Worm (Caenorhabditis elegans) whole organism, L2 larva: ENCODE data around the gene fmo-2.

Source experiments
- C34F6.9 ChIP-seq: fragments of 150-350 bp; optimal IDR thresholded peaks from 2 replicates; lab custom pipeline; 2014; ENCODE audit warnings: missing biosample characterization, missing genetic modification characterization
- F13H6.1 ChIP-seq: sonication (generic microtip); optimal IDR thresholded peaks from 2 replicates; lab custom pipeline; 2016; ENCODE audit warnings: missing genetic modification characterization, missing compliant biosample characterization
- R02D3.7 ChIP-seq: fragments of 150-350 bp; optimal IDR thresholded peaks from 2 replicates; lab custom pipeline; 2014; ENCODE audit warnings: missing biosample characterization, missing genetic modification characterization
- aly-2 ChIP-seq: fragments of 150-350 bp; optimal IDR thresholded peaks from 2 replicates; lab custom pipeline; 2014; ENCODE audit warnings: missing biosample characterization, missing genetic modification characterization
- ceh-16 ChIP-seq: fragments of 150-350 bp; optimal IDR thresholded peaks from 2 replicates; lab custom pipeline; 2014; ENCODE audit warnings: missing biosample characterization, missing genetic modification characterization
- ceh-82 ChIP-seq: fragments of 150-350 bp; optimal IDR thresholded peaks from 2 replicates; lab custom pipeline; 2014; ENCODE audit warnings: missing biosample characterization, missing genetic modification characterization
- crh-2 ChIP-seq: sonication (generic microtip); optimal IDR thresholded peaks from 2 replicates; lab custom pipeline; 2017; ENCODE audit warnings: missing biosample characterization, missing genetic modification characterization
- elt-1 ChIP-seq: fragments of 150-350 bp; optimal IDR thresholded peaks from 2 replicates; lab custom pipeline; 2014; ENCODE audit warnings: missing biosample characterization, missing genetic modification characterization
- fos-1 ChIP-seq: fragments of 150-350 bp; optimal IDR thresholded peaks from 2 replicates; lab custom pipeline; 2014; ENCODE audit warnings: missing biosample characterization, missing genetic modification characterization
- gmeb-1 ChIP-seq: fragments of 150-350 bp; optimal IDR thresholded peaks from 2 replicates; lab custom pipeline; 2014; ENCODE audit warnings: missing biosample characterization, missing genetic modification characterization
- lin-11 ChIP-seq: fragments of 150-350 bp; sonication (generic microtip); optimal IDR thresholded peaks from 2 replicates; lab custom pipeline; 2014; ENCODE audit warnings: missing biosample characterization, missing genetic modification characterization, inconsistent platforms, mixed read lengths
- lin-39 ChIP-seq: fragments of 150-350 bp; optimal IDR thresholded peaks from 2 replicates; lab custom pipeline; 2014; ENCODE audit warnings: missing biosample characterization, missing genetic modification reagents, missing genetic modification characterization
- lsy-2 ChIP-seq, 2 experiments: fragments of 150-350 bp in 1 of 2; sonication (generic microtip) in 1 of 2; optimal IDR thresholded peaks; 2 replicates each; lab custom pipeline; 2014 to 2017; ENCODE audit warnings: missing biosample characterization in 2 of 2, missing genetic modification characterization in 2 of 2
- mbf-1 ChIP-seq: sonication (generic microtip); optimal IDR thresholded peaks from 2 replicates; lab custom pipeline; 2017; ENCODE audit warnings: missing biosample characterization, missing genetic modification characterization
- mdl-1 ChIP-seq, 2 experiments: fragments of 150-350 bp in 1 of 2; sonication (generic microtip) in 1 of 2; optimal IDR thresholded peaks; 2 replicates each; lab custom pipeline; 2017; ENCODE audit warnings: missing biosample characterization in 2 of 2, missing genetic modification characterization in 2 of 2
- nhr-10 ChIP-seq: sonication (generic microtip); optimal IDR thresholded peaks from 2 replicates; lab custom pipeline; 2017; ENCODE audit warnings: missing biosample characterization, missing genetic modification characterization
- nhr-11 ChIP-seq: fragments of 150-350 bp; optimal IDR thresholded peaks from 2 replicates; lab custom pipeline; 2014; ENCODE audit warnings: missing biosample characterization, missing genetic modification characterization
- nhr-12 ChIP-seq: fragments of 150-350 bp; optimal IDR thresholded peaks from 2 replicates; lab custom pipeline; 2014; ENCODE audit warnings: missing biosample characterization, missing genetic modification characterization
- nhr-129 ChIP-seq: fragments of 150-350 bp; optimal IDR thresholded peaks from 2 replicates; lab custom pipeline; 2014; ENCODE audit warnings: missing biosample characterization, missing genetic modification characterization
- nhr-25 ChIP-seq: fragments of 150-350 bp; sonication (generic microtip); optimal IDR thresholded peaks from 3 replicates; lab custom pipeline; 2014; ENCODE audit warnings: missing biosample characterization, missing genetic modification characterization
- nhr-6 ChIP-seq: fragments of 150-350 bp; optimal IDR thresholded peaks from 2 replicates; lab custom pipeline; 2014; ENCODE audit warnings: missing biosample characterization, missing genetic modification characterization
- nhr-77 ChIP-seq: fragments of 150-350 bp; optimal IDR thresholded peaks from 2 replicates; lab custom pipeline; 2014; ENCODE audit warnings: missing biosample characterization, missing genetic modification characterization
- sem-4 ChIP-seq: fragments of 150-350 bp; optimal IDR thresholded peaks from 2 replicates; lab custom pipeline; 2014; ENCODE audit warnings: missing biosample characterization, missing genetic modification reagents, missing genetic modification characterization
- skn-1 ChIP-seq: sonication (generic microtip); optimal IDR thresholded peaks from 2 replicates; lab custom pipeline; 2017; ENCODE audit warnings: missing biosample characterization, missing genetic modification characterization
- sma-3 ChIP-seq: sonication (generic microtip); optimal IDR thresholded peaks from 2 replicates; lab custom pipeline; 2016; ENCODE audit warnings: missing genetic modification reagents, missing genetic modification characterization, missing compliant biosample characterization
- sma-9 ChIP-seq, 2 experiments: fragments of 150-350 bp in 1 of 2; sonication (generic microtip) in 1 of 2; optimal IDR thresholded peaks; 2 replicates each; lab custom pipeline; 2014 to 2016; ENCODE audit warnings: missing genetic modification characterization in 2 of 2, mild to moderate bottlenecking in 1 of 2, missing biosample characterization in 1 of 2, missing compliant biosample characterization in 1 of 2, missing genetic modification reagents in 1 of 2, moderate library complexity in 1 of 2
- zag-1 ChIP-seq: fragments of 150-350 bp; optimal IDR thresholded peaks from 2 replicates; lab custom pipeline; 2014; ENCODE audit warnings: missing biosample characterization, missing genetic modification characterization
- ztf-1 ChIP-seq: fragments of 200-800 bp; sonication (Bioruptor generic); conservative IDR thresholded peaks from 2 replicates; pipeline ENCODE4 v1.3.6; 2022; ENCODE audit warnings: missing genetic modification characterization, missing compliant biosample characterization
- ztf-4 ChIP-seq: fragments of 150-350 bp; optimal IDR thresholded peaks from 2 replicates; lab custom pipeline; 2014; ENCODE audit warnings: missing biosample characterization, missing genetic modification characterization

Gene fmo-2

ce11 chrIV:10718865-10719264 lies 36.5 kb downstream of the fmo-2 start:
- TF ChIP-seq fos-1 (tag; lab: Kevin White, UChicago) (no peak), mdl-1 (tag; optimal IDR thresholded peaks at IDR 0.05; lab: Kevin White, UChicago) (no peak), sem-4 (no peak), ceh-16 (tag; lab: Kevin White, UChicago) (no peak), lin-11 (no peak), nhr-25 (no peak), F13H6.1 (tag; lab: Kevin White, UChicago) (no peak), gmeb-1 (tag; lab: Kevin White, UChicago) (no peak), R02D3.7 (tag; lab: Kevin White, UChicago) (no peak), nhr-12 (tag; lab: Kevin White, UChicago) (no peak), elt-1 (tag; lab: Kevin White, UChicago) (no peak), ztf-4 (tag; lab: Kevin White, UChicago) (no peak), nhr-10 (no peak), ztf-1 (GFP tag; lab: Robert Waterston, UW) (no peak), skn-1 (no peak)

DNA sequence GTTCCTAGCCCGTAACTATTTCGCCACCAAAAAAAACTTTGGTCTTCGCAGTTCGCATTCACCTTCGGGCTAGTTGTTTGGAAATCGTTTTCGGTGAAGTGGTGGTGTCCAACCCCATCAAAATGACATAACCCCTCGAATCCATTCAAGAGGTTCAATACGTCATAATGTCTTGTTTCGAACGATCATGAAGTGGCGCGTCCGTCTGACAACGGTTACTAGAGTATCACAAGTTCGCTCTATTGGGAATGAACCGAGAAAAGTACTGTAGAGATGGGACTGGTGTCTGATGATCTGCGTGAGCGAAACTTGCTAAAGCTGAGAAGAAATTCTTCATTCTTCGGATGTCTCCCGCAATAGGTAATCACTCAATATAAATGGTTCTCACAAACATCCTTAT lies 45.4 kb downstream of the fmo-2 start, which contains the start of gene ZC168.2:
Gene ZC168.2, plus strand, starts transcription at position 301 of the 400 bp plus-strand sequence.
- TF ChIP-seq ztf-4 (tag; lab: Kevin White, UChicago) (no peak), aly-2 (tag; lab: Kevin White, UChicago) (no peak), sma-9 (GFP tag; optimal IDR thresholded peaks at IDR 0.05; lab: Kevin White, UChicago) (no peak), sma-9 (tag; optimal IDR thresholded peaks at IDR 0.05; lab: Kevin White, UChicago) (no peak), gmeb-1 (tag; lab: Kevin White, UChicago) (no peak), fos-1 (tag; lab: Kevin White, UChicago) (no peak), ceh-82 (no peak), nhr-6 (no peak), C34F6.9 (tag; lab: Kevin White, UChicago) (no peak), crh-2 (tag; lab: Kevin White, UChicago) (no peak), nhr-12 (tag; lab: Kevin White, UChicago) (no peak), nhr-129 (tag; lab: Kevin White, UChicago) (no peak), lsy-2 (tag; optimal IDR thresholded peaks at IDR 0.05; lab: Kevin White, UChicago) (no peak), mbf-1 (no peak), sem-4 (no peak), nhr-77 (tag; lab: Kevin White, UChicago) (no peak), zag-1 (tag; lab: Kevin White, UChicago) (no peak), nhr-11 (tag; lab: Kevin White, UChicago) (no peak), lin-39 (tag; lab: Kevin White, UChicago) (no peak), sma-3 (GFP tag; lab: Kevin White, UChicago) (no peak)
